Worm (Caenorhabditis elegans) whole organism, mixed stage, embryonic: ENCODE measurements around the gene K07H8.5.
A peak's percentile ranks its signal among the peaks of the same experiment; 100 is the strongest.

Experiments
- M03D4.4 ChIP-seq: sonication (generic microtip); optimal IDR thresholded peaks from 2 replicates; lab custom pipeline; 2017; ENCODE audit warnings: mild to moderate bottlenecking, missing genetic modification characterization, missing compliant biosample characterization
- bed-3 ChIP-seq: fragments of 200-800 bp; sonication (Bioruptor generic); optimal IDR thresholded peaks from 3 replicates; lab custom pipeline; 2018; ENCODE audit warnings: mild to moderate bottlenecking, missing genetic modification characterization, moderate library complexity, missing compliant biosample characterization
- blmp-1 ChIP-seq: fragments of 150-350 bp; optimal IDR thresholded peaks from 2 replicates; lab custom pipeline; 2014; ENCODE audit warnings: missing biosample characterization, missing genetic modification characterization
- ceh-39 ChIP-seq: fragments of 150-350 bp; optimal IDR thresholded peaks from 2 replicates; lab custom pipeline; 2014; ENCODE audit warnings: missing biosample characterization, missing genetic modification characterization
- ceh-83 ChIP-seq: fragments of 200-800 bp; sonication (Bioruptor generic); optimal IDR thresholded peaks from 2 replicates; lab custom pipeline; 2018; ENCODE audit warnings: mild to moderate bottlenecking, missing genetic modification characterization, missing compliant biosample characterization
- ces-1 ChIP-seq: fragments of 150-350 bp; optimal IDR thresholded peaks from 2 replicates; lab custom pipeline; 2014; ENCODE audit warnings: missing biosample characterization, missing genetic modification reagents, missing genetic modification characterization
- cnd-1 ChIP-seq: fragments of 200-800 bp; sonication (Bioruptor generic); optimal IDR thresholded peaks from 2 replicates; lab custom pipeline; 2018; ENCODE audit warnings: mild to moderate bottlenecking, missing genetic modification characterization, missing compliant biosample characterization
- elt-1 ChIP-seq: sonication (generic microtip); optimal IDR thresholded peaks from 2 replicates; lab custom pipeline; 2017; ENCODE audit warnings: missing genetic modification characterization, mild to moderate bottlenecking, missing compliant biosample characterization, antibody characterized with exemption, moderate library complexity, borderline replicate concordance; ENCODE audit not compliant: insufficient read depth
- elt-3 ChIP-seq: fragments of 150-350 bp; optimal IDR thresholded peaks from 2 replicates; lab custom pipeline; 2014; ENCODE audit warnings: missing biosample characterization, missing genetic modification characterization
- flh-1 ChIP-seq: fragments of 200-800 bp; sonication (Bioruptor generic); optimal IDR thresholded peaks from 2 replicates; lab custom pipeline; 2018; ENCODE audit warnings: mild to moderate bottlenecking, missing genetic modification characterization, moderate library complexity, missing compliant biosample characterization
- ham-2 ChIP-seq: fragments of 200-800 bp; sonication (Bioruptor generic); optimal IDR thresholded peaks from 2 replicates; lab custom pipeline; 2018; ENCODE audit warnings: mild to moderate bottlenecking, missing genetic modification characterization, missing compliant biosample characterization
- hlh-1 ChIP-seq: fragments of 150-350 bp; optimal IDR thresholded peaks from 2 replicates; lab custom pipeline; 2014; ENCODE audit warnings: missing biosample characterization, missing genetic modification reagents, missing genetic modification characterization
- lin-32 ChIP-seq: fragments of 200-800 bp; sonication (Bioruptor generic); optimal IDR thresholded peaks from 2 replicates; lab custom pipeline; 2018; ENCODE audit warnings: mild to moderate bottlenecking, missing genetic modification characterization, missing compliant biosample characterization
- lsy-2 ChIP-seq: fragments of 150-350 bp; optimal IDR thresholded peaks from 2 replicates; lab custom pipeline; 2014; ENCODE audit warnings: missing biosample characterization, missing genetic modification characterization
- mab-5 ChIP-seq: fragments of 150-350 bp; optimal IDR thresholded peaks from 2 replicates; lab custom pipeline; 2014; ENCODE audit warnings: missing biosample characterization, missing genetic modification characterization
- mep-1 ChIP-seq: fragments of 150-350 bp; optimal IDR thresholded peaks from 2 replicates; lab custom pipeline; 2017; ENCODE audit warnings: missing biosample characterization, missing genetic modification reagents, missing genetic modification characterization, inconsistent platforms
- mls-2 ChIP-seq: sonication (generic microtip); optimal IDR thresholded peaks from 2 replicates; lab custom pipeline; 2016; ENCODE audit warnings: mild to moderate bottlenecking, missing genetic modification characterization, moderate library complexity, missing compliant biosample characterization
- nhr-12 ChIP-seq: fragments of 150-350 bp; optimal IDR thresholded peaks from 2 replicates; lab custom pipeline; 2014; ENCODE audit warnings: missing biosample characterization, missing genetic modification characterization
- nhr-2 ChIP-seq: fragments of 150-350 bp; optimal IDR thresholded peaks from 2 replicates; lab custom pipeline; 2014; ENCODE audit warnings: missing biosample characterization, missing genetic modification characterization
- nhr-237 ChIP-seq: fragments of 150-350 bp; optimal IDR thresholded peaks from 2 replicates; lab custom pipeline; 2014; ENCODE audit warnings: missing biosample characterization, missing genetic modification characterization
- pha-4 ChIP-seq: fragments of 150-350 bp; optimal IDR thresholded peaks from 2 replicates; lab custom pipeline; 2018; ENCODE audit warnings: missing biosample characterization, missing genetic modification reagents, missing genetic modification characterization
- snpc-4 ChIP-seq: fragments of 150-350 bp; optimal IDR thresholded peaks from 2 replicates; lab custom pipeline; 2014; ENCODE audit warnings: missing biosample characterization, missing genetic modification characterization
- sptf-1 ChIP-seq: sonication (generic microtip); optimal IDR thresholded peaks from 2 replicates; lab custom pipeline; 2017; ENCODE audit warnings: mild to moderate bottlenecking, missing genetic modification characterization, moderate library complexity, missing compliant biosample characterization
- unc-120 ChIP-seq: sonication (generic microtip); optimal IDR thresholded peaks from 2 replicates; lab custom pipeline; 2017; ENCODE audit warnings: missing genetic modification characterization, missing compliant biosample characterization; ENCODE audit not compliant: poor library complexity, severe bottlenecking
- unc-62 ChIP-seq: fragments of 150-350 bp; optimal IDR thresholded peaks from 2 replicates; lab custom pipeline; 2014; ENCODE audit warnings: missing biosample characterization, missing genetic modification reagents, missing genetic modification characterization
- zip-8 ChIP-seq: fragments of 150-350 bp; optimal IDR thresholded peaks from 2 replicates; lab custom pipeline; 2014; ENCODE audit warnings: missing biosample characterization, missing genetic modification characterization
- ztf-11 ChIP-seq: fragments of 150-350 bp; optimal IDR thresholded peaks from 2 replicates; lab custom pipeline; 2014; ENCODE audit warnings: missing biosample characterization, missing genetic modification characterization

K07H8.5 gene

ce11 chrIV:8229523-8229922, 38.6 kb upstream of the K07H8.5 start:
- TF ChIP-seq zip-8 (tag; lab: Kevin White, UChicago) = no peak
- peak; percentile 41 for TF ChIP-seq pha-4 (tag; lab: Kevin White, UChicago)
- TF ChIP-seq flh-1 = no peak
- peak; percentile 63 for TF ChIP-seq hlh-1
- TF ChIP-seq mls-2 (tag; lab: Kevin White, UChicago) = no peak
- peak; percentile 39 for TF ChIP-seq ham-2 (GFP tag; lab: Kevin White, UChicago)
- no peak for TF ChIP-seq nhr-12
- TF ChIP-seq cnd-1 (tag; lab: Kevin White, UChicago) = no peak
- TF ChIP-seq ces-1 (GFP tag; lab: Kevin White, UChicago) = no peak
- peak; percentile 14 for TF ChIP-seq unc-62 (GFP tag; lab: Kevin White, UChicago)
- peak; percentile 65 for TF ChIP-seq unc-120
- TF ChIP-seq mep-1 (tag; lab: Kevin White, UChicago) = no peak
- no peak for TF ChIP-seq lin-32 (GFP tag; lab: Kevin White, UChicago)
- no peak for TF ChIP-seq nhr-2 (tag; lab: Kevin White, UChicago)
- TF ChIP-seq snpc-4 (tag; lab: Kevin White, UChicago) = no peak

- TF ChIP-seq ces-1 (GFP tag; lab: Kevin White, UChicago) (peak; percentile 23), zip-8 (tag; lab: Kevin White, UChicago) (no peak), sptf-1 (tag; lab: Kevin White, UChicago) (no peak)
Measured at ce11 chrIV:8232428-8232827, 35.7 kb upstream of the K07H8.5 start.

- TF ChIP-seq blmp-1 (tag; lab: Kevin White, UChicago) (peak; percentile 36), mab-5 (tag; lab: Kevin White, UChicago) (no peak)
- TF ChIP-seq, all 35 proteins: peak for 1
Measured at ce11 chrIV:8233268-8233667, 34.9 kb upstream of the K07H8.5 start.

- TF ChIP-seq mls-2 (tag; lab: Kevin White, UChicago) (no peak), blmp-1 (tag; lab: Kevin White, UChicago) (no peak), lin-32 (GFP tag; lab: Kevin White, UChicago) (no peak), unc-62 (GFP tag; lab: Kevin White, UChicago) (no peak), ztf-11 (tag; lab: Kevin White, UChicago) (no peak), nhr-2 (tag; lab: Kevin White, UChicago) (no peak)
Measured at ce11 chrIV:8234088-8234496, 34.0 kb upstream of the K07H8.5 start.

ce11 chrIV:8235114-8235686, 32.9 kb upstream of the K07H8.5 start:
- TF ChIP-seq hlh-1 (peak; percentile 31), ham-2 (GFP tag; lab: Kevin White, UChicago) (no peak)

ce11 chrIV:8236502-8236901, 31.6 kb upstream of the K07H8.5 start, which contains the start of gene nhr-66:
Gene nhr-66, minus strand, starts transcription at chrIV:8236602.
- TF ChIP-seq hlh-1 (no peak), zip-8 (tag; lab: Kevin White, UChicago) (no peak), ceh-83 (GFP tag; lab: Kevin White, UChicago) (no peak), lsy-2 (no peak), elt-1 (tag; lab: Kevin White, UChicago) (no peak), ceh-39 (tag; lab: Kevin White, UChicago) (no peak), nhr-2 (tag; lab: Kevin White, UChicago) (no peak)

- TF ChIP-seq nhr-12 (no peak), elt-3 (tag; lab: Kevin White, UChicago) (no peak), M03D4.4 (tag; lab: Kevin White, UChicago) (no peak), elt-1 (tag; lab: Kevin White, UChicago) (no peak), ceh-39 (tag; lab: Kevin White, UChicago) (no peak), nhr-2 (tag; lab: Kevin White, UChicago) (no peak), hlh-1 (no peak), blmp-1 (tag; lab: Kevin White, UChicago) (no peak), bed-3 (GFP tag; lab: Kevin White, UChicago) (no peak), lin-32 (GFP tag; lab: Kevin White, UChicago) (no peak), flh-1 (no peak), nhr-237 (tag; lab: Kevin White, UChicago) (no peak)
Measured at ce11 chrIV:8239584-8239983, 28.5 kb upstream of the K07H8.5 start.
